Worm (Caenorhabditis elegans): ENCODE data around the gene M88.3.

- TF ChIP-seq him-1 (tag; optimal IDR thresholded peaks at IDR 0.05) = no peak
- no peak for TF ChIP-seq W03F9.2 (tag; optimal IDR thresholded peaks at IDR 0.05)
These were observed 45.9 kb downstream of the M88.3 start, which contains the start of the genes C07G2.5 and atf-7 for ce11 chrIII:4498938-4499337.

All from whole organism, L4/young adult.